Worm (Caenorhabditis elegans) whole organism, L4/young adult: ENCODE measurements around the gene apm-3.

Experiments
- W03F9.2 ChIP-seq: fragments of 150-350 bp; optimal IDR thresholded peaks from 2 replicates; lab custom pipeline; 2014; ENCODE audit warnings: missing biosample characterization, missing genetic modification characterization
- dao-5 ChIP-seq: sonication (generic microtip); optimal IDR thresholded peaks from 2 replicates; lab custom pipeline; 2016; ENCODE audit warnings: missing genotype, missing genetic modification characterization, moderate library complexity, missing compliant biosample characterization
- him-1 ChIP-seq: sonication (generic microtip); optimal IDR thresholded peaks from 2 replicates; lab custom pipeline; 2016; ENCODE audit warnings: missing genotype, missing genetic modification reagents, missing genetic modification characterization, missing compliant biosample characterization

DNA sequence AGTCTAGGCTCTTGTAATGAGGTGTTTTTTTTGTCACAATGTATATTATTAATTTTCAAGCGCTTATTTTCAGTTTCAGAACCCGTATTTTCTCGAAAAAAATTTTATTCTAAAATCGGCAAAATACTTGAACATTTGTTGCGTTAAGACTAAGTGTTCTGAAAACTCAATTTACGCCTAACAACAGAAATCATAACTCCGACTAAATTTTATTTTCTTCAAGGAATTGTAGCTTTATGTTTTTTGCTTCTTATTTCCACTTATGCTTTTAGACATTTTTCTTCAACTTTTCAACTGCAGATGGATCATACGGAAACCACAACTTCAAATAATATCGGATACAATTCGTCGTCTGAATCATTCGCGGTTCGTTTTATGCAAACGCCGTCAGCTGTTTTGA is 21.3 kb upstream of the apm-3 start, which contains the start of gene F35H12.1:
- TF ChIP-seq him-1 (tag; lab: Kevin White, UChicago) (no peak), dao-5 (no peak), W03F9.2 (tag; lab: Kevin White, UChicago) (no peak)
